Worm (Caenorhabditis elegans) whole organism, L4/young adult: Measurements from ENCODE around the gene oac-2.

Source experiments
- W03F9.2 ChIP-seq: fragments of 150-350 bp; optimal IDR thresholded peaks from 2 replicates; lab custom pipeline; 2014; ENCODE audit warnings: missing biosample characterization, missing genetic modification characterization
- dao-5 ChIP-seq: sonication (generic microtip); optimal IDR thresholded peaks from 2 replicates; lab custom pipeline; 2016; ENCODE audit warnings: missing genotype, missing genetic modification characterization, moderate library complexity, missing compliant biosample characterization
- him-1 ChIP-seq: sonication (generic microtip); optimal IDR thresholded peaks from 2 replicates; lab custom pipeline; 2016; ENCODE audit warnings: missing genotype, missing genetic modification reagents, missing genetic modification characterization, missing compliant biosample characterization

ce11 chrV:3459919-3460318, 15.0 kb downstream of the oac-2 start, which contains the start of gene slc-28.2:
- TF ChIP-seq him-1 (tag; lab: Kevin White, UChicago) (no peak), dao-5 (no peak), W03F9.2 (tag; lab: Kevin White, UChicago) (no peak)
